Fruit fly (Drosophila melanogaster) whole organism, embryonic: ENCODE results near the gene CG17801.
A peak's percentile ranks its signal among the peaks of the same experiment; 100 is the strongest.

ENCODE experiments used
- BEAF-32 ChIP-seq: fragments of 200-800 bp; sonication (Bioruptor generic); optimal IDR thresholded peaks from 3 replicates; lab custom pipeline; 2017; ENCODE audit warnings: missing biosample characterization, missing genetic modification characterization, mild to moderate bottlenecking, moderate library complexity, missing genetic modification reagents
- CG10321 ChIP-seq: fragments of 200-800 bp; sonication (Bioruptor generic); IDR thresholded peaks from 2 replicates; pipeline ENCODE4 v1.3.6; 2022; ENCODE audit warnings: missing biosample characterization, missing genetic modification characterization
- CG12104 ChIP-seq: fragments of 200-800 bp; sonication (Bioruptor generic); optimal IDR thresholded peaks from 3 replicates; lab custom pipeline; 2016; ENCODE audit warnings: missing biosample characterization, missing genetic modification characterization
- CG12155 ChIP-seq: fragments of 200-800 bp; sonication (Bioruptor generic); optimal IDR thresholded peaks from 3 replicates; lab custom pipeline; 2016; ENCODE audit warnings: missing biosample characterization, missing genetic modification characterization
- CG13894 ChIP-seq: fragments of 200-800 bp; sonication (Bioruptor generic); optimal IDR thresholded peaks from 3 replicates; lab custom pipeline; 2018; ENCODE audit warnings: missing biosample characterization, mild to moderate bottlenecking, missing genetic modification characterization, moderate library complexity
- CG1529 ChIP-seq: fragments of 200-800 bp; sonication (Bioruptor generic); optimal IDR thresholded peaks from 3 replicates; lab custom pipeline; 2018; ENCODE audit warnings: missing biosample characterization, missing genetic modification characterization
- CG15514 ChIP-seq: fragments of 200-800 bp; sonication (Bioruptor generic); optimal IDR thresholded peaks from 3 replicates; lab custom pipeline; 2017; ENCODE audit warnings: missing biosample characterization, missing genetic modification characterization, mild to moderate bottlenecking, moderate library complexity, missing genetic modification reagents
- CG15601 ChIP-seq: fragments of 200-800 bp; sonication (Bioruptor generic); optimal IDR thresholded peaks from 3 replicates; lab custom pipeline; 2019; ENCODE audit warnings: missing biosample characterization, mild to moderate bottlenecking, missing genetic modification characterization, moderate library complexity
- CG1603 ChIP-seq: fragments of 200-800 bp; sonication (Bioruptor generic); optimal IDR thresholded peaks from 2 replicates; lab custom pipeline; 2019; ENCODE audit warnings: missing biosample characterization, mild to moderate bottlenecking, missing genetic modification characterization, moderate library complexity
- CG17361 ChIP-seq: fragments of 200-800 bp; sonication (Bioruptor generic); IDR thresholded peaks from 3 replicates; pipeline ENCODE4 v1.3.6; 2022; ENCODE audit warnings: missing biosample characterization, missing genetic modification characterization
- CG18011 ChIP-seq: fragments of 200-800 bp; sonication (Bioruptor generic); optimal IDR thresholded peaks from 2 replicates; lab custom pipeline; 2017; ENCODE audit warnings: missing biosample characterization, missing genetic modification characterization, mild to moderate bottlenecking, moderate library complexity, missing genotype
- CG1832 ChIP-seq: fragments of 200-800 bp; sonication (Bioruptor generic); optimal IDR thresholded peaks from 2 replicates; lab custom pipeline; 2017; ENCODE audit warnings: missing biosample characterization, mild to moderate bottlenecking, missing genetic modification characterization, inconsistent platforms
- CG18619 ChIP-seq: fragments of 200-800 bp; sonication (Bioruptor generic); optimal IDR thresholded peaks from 3 replicates; lab custom pipeline; 2017; ENCODE audit warnings: missing biosample characterization, mild to moderate bottlenecking, missing genetic modification characterization
- CG18764 ChIP-seq: fragments of 200-800 bp; sonication (Bioruptor generic); optimal IDR thresholded peaks from 3 replicates; lab custom pipeline; 2016; ENCODE audit warnings: missing biosample characterization, missing genetic modification characterization
- CG2116 ChIP-seq: fragments of 200-800 bp; sonication (Bioruptor generic); optimal IDR thresholded peaks from 3 replicates; lab custom pipeline; 2018; ENCODE audit warnings: missing biosample characterization, mild to moderate bottlenecking, missing genetic modification characterization
- CG2712 ChIP-seq: fragments of 200-800 bp; optimal IDR thresholded peaks from 3 replicates; lab custom pipeline; 2019; ENCODE audit warnings: missing biosample characterization, mild to moderate bottlenecking, missing genetic modification characterization, moderate library complexity
- CG2889 ChIP-seq: fragments of 200-800 bp; sonication (Bioruptor generic); IDR thresholded peaks from 3 replicates; pipeline ENCODE4 v1.3.6; 2022; ENCODE audit warnings: missing biosample characterization, missing genetic modification characterization
- CG3065 ChIP-seq: fragments of 200-800 bp; sonication (Bioruptor generic); optimal IDR thresholded peaks from 2 replicates; lab custom pipeline; 2016; ENCODE audit warnings: missing biosample characterization, missing genetic modification characterization
- CG31365 ChIP-seq: fragments of 200-800 bp; sonication (Bioruptor generic); optimal IDR thresholded peaks from 2 replicates; lab custom pipeline; 2018; ENCODE audit warnings: missing biosample characterization, mild to moderate bottlenecking, missing genetic modification characterization
- CG33557 ChIP-seq: fragments of 200-800 bp; sonication (Bioruptor generic); optimal IDR thresholded peaks from 2 replicates; lab custom pipeline; 2019; ENCODE audit warnings: missing biosample characterization, mild to moderate bottlenecking, missing genetic modification characterization, moderate library complexity
- CG3407 ChIP-seq: fragments of 200-800 bp; sonication (Bioruptor generic); optimal IDR thresholded peaks from 2 replicates; lab custom pipeline; 2018; ENCODE audit warnings: missing biosample characterization, mild to moderate bottlenecking, missing genetic modification characterization
- CG34422 ChIP-seq: fragments of 200-800 bp; sonication (Bioruptor generic); IDR thresholded peaks from 3 replicates; pipeline ENCODE4 v1.3.6; 2022; ENCODE audit warnings: missing biosample characterization, missing genetic modification characterization
- CG4360 ChIP-seq: fragments of 200-800 bp; sonication (Bioruptor generic); IDR thresholded peaks from 2 replicates; pipeline ENCODE4 v1.3.6; 2022; ENCODE audit warnings: missing biosample characterization, missing genetic modification characterization
- CG5180 ChIP-seq: fragments of 200-800 bp; sonication (Bioruptor generic); optimal IDR thresholded peaks from 3 replicates; lab custom pipeline; 2017; ENCODE audit warnings: missing biosample characterization, missing genetic modification characterization, mild to moderate bottlenecking, moderate library complexity, missing genetic modification reagents
- CG7963 ChIP-seq: fragments of 200-800 bp; sonication (Bioruptor generic); IDR thresholded peaks from 3 replicates; pipeline ENCODE4 v1.3.6; 2022; ENCODE audit warnings: missing biosample characterization, missing genetic modification characterization; ENCODE audit not compliant: partially characterized antibody
- CG8290 ChIP-seq, 3 experiments: fragments of 200-800 bp; sonication (Bioruptor generic); optimal IDR thresholded peaks; 2 replicates each; lab custom pipeline; 2016 to 2019; ENCODE audit warnings: missing biosample characterization in 3 of 3, missing genetic modification characterization in 3 of 3, mild to moderate bottlenecking in 2 of 3, moderate library complexity in 1 of 3
- CG8359 ChIP-seq: fragments of 200-800 bp; sonication (Bioruptor generic); optimal IDR thresholded peaks from 2 replicates; lab custom pipeline; 2017; ENCODE audit warnings: missing biosample characterization, mild to moderate bottlenecking, missing genetic modification characterization, borderline replicate concordance
- CTCF ChIP-seq: fragments of 200-800 bp; sonication (Bioruptor generic); optimal IDR thresholded peaks from 2 replicates; lab custom pipeline; 2017; ENCODE audit warnings: missing biosample characterization, mild to moderate bottlenecking, missing genetic modification characterization, moderate library complexity
- HHEX ChIP-seq: fragments of 200-800 bp; sonication (Bioruptor generic); optimal IDR thresholded peaks from 3 replicates; lab custom pipeline; 2017; ENCODE audit warnings: missing biosample characterization, mild to moderate bottlenecking, missing genetic modification characterization, missing genetic modification reagents
- Jarid2 ChIP-seq: fragments of 200-800 bp; sonication (Bioruptor generic); optimal IDR thresholded peaks from 3 replicates; lab custom pipeline; 2017; ENCODE audit warnings: mild to moderate bottlenecking, missing biosample characterization, missing genetic modification reagents, missing genetic modification characterization
- NfI ChIP-seq: fragments of 200-800 bp; sonication (Bioruptor generic); optimal IDR thresholded peaks from 3 replicates; lab custom pipeline; 2018; ENCODE audit warnings: missing biosample characterization, mild to moderate bottlenecking, missing genetic modification characterization, moderate library complexity
- Rfx ChIP-seq: fragments of 200-800 bp; sonication (Bioruptor generic); IDR thresholded peaks from 2 replicates; pipeline ENCODE4 v1.3.6; 2022; ENCODE audit warnings: missing biosample characterization, missing genetic modification characterization
- Sox100B ChIP-seq: fragments of 200-800 bp; sonication (Bioruptor generic); optimal IDR thresholded peaks from 3 replicates; lab custom pipeline; 2018; ENCODE audit warnings: missing biosample characterization, mild to moderate bottlenecking, missing genetic modification characterization
- Sry-β ChIP-seq: fragments of 200-800 bp; sonication (Bioruptor generic); optimal IDR thresholded peaks from 2 replicates; lab custom pipeline; 2018; ENCODE audit warnings: missing biosample characterization, mild to moderate bottlenecking, missing genetic modification characterization, moderate library complexity
- Xrp1 ChIP-seq: fragments of 200-800 bp; sonication (Bioruptor generic); IDR thresholded peaks from 2 replicates; pipeline ENCODE4 v1.3.6; 2022; ENCODE audit warnings: missing biosample characterization, missing genetic modification characterization
- amos ChIP-seq: fragments of 200-800 bp; sonication (Bioruptor generic); IDR thresholded peaks from 2 replicates; pipeline ENCODE4 v1.3.6; 2022; ENCODE audit warnings: missing biosample characterization, missing genetic modification characterization; ENCODE audit not compliant: partially characterized antibody
- ase ChIP-seq: fragments of 200-800 bp; sonication (Bioruptor generic); IDR thresholded peaks from 3 replicates; pipeline ENCODE4 v1.3.6; 2022; ENCODE audit warnings: missing biosample characterization, missing genetic modification characterization
- bab2 ChIP-seq: fragments of 200-800 bp; sonication (Bioruptor generic); optimal IDR thresholded peaks from 2 replicates; lab custom pipeline; 2016; ENCODE audit warnings: missing biosample characterization, missing genetic modification characterization
- croc ChIP-seq: fragments of 200-800 bp; sonication (Bioruptor generic); conservative IDR thresholded peaks from 3 replicates; pipeline ENCODE4 v1.3.6; 2022; ENCODE audit warnings: missing biosample characterization, missing genetic modification characterization
- ewg ChIP-seq: fragments of 200-800 bp; sonication (Bioruptor generic); optimal IDR thresholded peaks from 3 replicates; lab custom pipeline; 2017; ENCODE audit warnings: mild to moderate bottlenecking, missing biosample characterization, missing genetic modification reagents, missing genetic modification characterization
- fd64A ChIP-seq: fragments of 200-800 bp; sonication (Bioruptor generic); optimal IDR thresholded peaks from 3 replicates; lab custom pipeline; 2018; ENCODE audit warnings: missing biosample characterization, mild to moderate bottlenecking, missing genetic modification characterization
- gt ChIP-seq: fragments of 200-800 bp; sonication (Bioruptor generic); IDR thresholded peaks from 2 replicates; pipeline ENCODE4 v1.3.6; 2022; ENCODE audit warnings: missing biosample characterization, missing genetic modification characterization
- ind ChIP-seq: fragments of 200-800 bp; sonication (Bioruptor generic); optimal IDR thresholded peaks from 3 replicates; lab custom pipeline; 2016; ENCODE audit warnings: missing biosample characterization, missing genetic modification characterization
- nom ChIP-seq: fragments of 200-800 bp; sonication (Bioruptor generic); optimal IDR thresholded peaks from 2 replicates; lab custom pipeline; 2017; ENCODE audit warnings: missing biosample characterization, missing genetic modification characterization, mild to moderate bottlenecking, moderate library complexity, missing genetic modification reagents
- onecut ChIP-seq: fragments of 200-800 bp; sonication (Bioruptor generic); IDR thresholded peaks from 2 replicates; pipeline ENCODE4 v1.3.6; 2022; ENCODE audit warnings: missing biosample characterization, missing genetic modification characterization
- run ChIP-seq: fragments of 200-800 bp; sonication (Bioruptor generic); optimal IDR thresholded peaks from 3 replicates; lab custom pipeline; 2018; ENCODE audit warnings: missing biosample characterization, mild to moderate bottlenecking, missing genetic modification characterization
- sens ChIP-seq: fragments of 200-800 bp; sonication (Bioruptor generic); peaks from one replicate; lab custom pipeline; 2016; ENCODE audit warnings: missing biosample characterization, missing genetic modification characterization
- tll ChIP-seq, 2 experiments: fragments of 200-800 bp in 1 of 2; fragments of >200 bp in 1 of 2; sonication (Bioruptor generic) in 1 of 2; optimal IDR thresholded peaks; 2 replicates each; lab custom pipeline; 2017 to 2019; ENCODE audit warnings: missing biosample characterization in 2 of 2, missing genetic modification characterization in 2 of 2, mild to moderate bottlenecking in 1 of 2, moderate library complexity in 1 of 2
- vfl ChIP-seq: fragments of 200-800 bp; sonication (Bioruptor generic); optimal IDR thresholded peaks from 2 replicates; lab custom pipeline; 2016; ENCODE audit warnings: missing biosample characterization, missing genetic modification characterization
- wek ChIP-seq: fragments of 200-800 bp; sonication (Bioruptor generic); optimal IDR thresholded peaks from 3 replicates; lab custom pipeline; 2018; ENCODE audit warnings: missing biosample characterization, mild to moderate bottlenecking, missing genetic modification characterization, moderate library complexity

CG17801 gene

DNA sequence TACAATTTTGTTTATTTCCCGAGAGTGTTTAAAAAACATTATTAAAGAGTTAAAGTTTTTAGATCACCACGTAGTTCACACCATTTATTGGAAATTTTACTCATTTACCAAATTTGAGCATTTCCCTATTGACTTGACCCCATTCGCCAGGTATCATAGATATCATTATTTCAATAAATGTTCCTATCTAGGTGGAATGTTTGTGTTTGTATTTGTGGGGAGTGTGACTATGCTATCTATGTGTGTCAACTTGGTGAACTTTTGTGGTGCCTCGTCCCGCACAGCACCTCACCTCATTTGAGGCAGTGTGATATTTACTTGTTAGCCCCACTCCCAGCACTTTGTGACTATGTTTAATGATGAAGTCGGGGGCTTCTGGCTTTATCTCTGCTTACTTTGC lies 21.8 kb upstream of the CG17801 start (continued):
- peak; percentile 60 for TF ChIP-seq CG1529 (GFP tag; lab: Kevin White, UChicago)
- no peak for TF ChIP-seq CG2889 (GFP tag; lab: Robert Waterston, UW)
- no peak for TF ChIP-seq CG7963
- no peak for TF ChIP-seq tll (GFP tag; optimal IDR thresholded peaks at IDR 0.05; lab: Kevin White, UChicago)
- TF ChIP-seq CG4360 (GFP tag; lab: Robert Waterston, UW): no peak
- TF ChIP-seq bab2 (GFP tag; lab: Kevin White, UChicago): no peak
- no peak for TF ChIP-seq croc (GFP tag; lab: Robert Waterston, UW)
- TF ChIP-seq CG2116 (GFP tag; lab: Kevin White, UChicago): peak; percentile 10
- TF ChIP-seq CTCF (GFP tag; lab: Kevin White, UChicago): no peak
- no peak for TF ChIP-seq NfI (GFP tag; lab: Kevin White, UChicago)
- no peak for TF ChIP-seq CG18764
- no peak for TF ChIP-seq nom
- TF ChIP-seq vfl (GFP tag; lab: Kevin White, UChicago): no peak
- no peak for TF ChIP-seq CG10321 (GFP tag; lab: Robert Waterston, UW)
- no peak for TF ChIP-seq Rfx
- TF ChIP-seq Xrp1 (GFP tag; lab: Robert Waterston, UW): peak; percentile 50
- TF ChIP-seq HHEX (GFP tag; lab: Kevin White, UChicago): peak; percentile 10
- TF ChIP-seq CG5180: peak; percentile 47
- peak; percentile 51 for TF ChIP-seq CG3407 (GFP tag; lab: Kevin White, UChicago)
- TF ChIP-seq run (tag; lab: Kevin White, UChicago): no peak
- no peak for TF ChIP-seq CG12155 (GFP tag; lab: Kevin White, UChicago)
- TF ChIP-seq CG2712 (tag; lab: Kevin White, UChicago): peak; percentile 16
- TF ChIP-seq CG18011 (GFP tag; lab: Kevin White, UChicago): no peak
- peak; percentile 18 for TF ChIP-seq Sry-β (GFP tag; lab: Kevin White, UChicago)
- no peak for TF ChIP-seq ase (GFP tag; lab: Robert Waterston, UW)
- no peak for TF ChIP-seq CG8290 (GFP tag; optimal IDR thresholded peaks at IDR 0.05; lab: Kevin White, UChicago)
- peak in 1 of 2 experiments; percentile 34 for TF ChIP-seq CG8290 (tag; optimal IDR thresholded peaks at IDR 0.05; lab: Kevin White, UChicago)
- no peak for TF ChIP-seq CG15514 (GFP tag; lab: Kevin White, UChicago)
- peak; percentile 57 for TF ChIP-seq CG15601 (tag; lab: Kevin White, UChicago)
- TF ChIP-seq CG13894 (tag; lab: Kevin White, UChicago): no peak
- TF ChIP-seq CG12104 (GFP tag; lab: Kevin White, UChicago): no peak
- peak; percentile 66 for TF ChIP-seq wek (GFP tag; lab: Kevin White, UChicago)
- peak; percentile 74 for TF ChIP-seq sens (GFP tag; lab: Kevin White, UChicago)
- TF ChIP-seq CG17361: no peak
- peak; percentile 19 for TF ChIP-seq CG18619 (GFP tag; lab: Kevin White, UChicago)
- no peak for TF ChIP-seq ewg (GFP tag; lab: Kevin White, UChicago)
- no peak for TF ChIP-seq CG3065 (GFP tag; lab: Kevin White, UChicago)
- TF ChIP-seq BEAF-32 (GFP tag; lab: Kevin White, UChicago): no peak
- no peak for TF ChIP-seq Jarid2 (GFP tag; lab: Kevin White, UChicago)
- TF ChIP-seq gt: no peak
- no peak for TF ChIP-seq amos (GFP tag; lab: Robert Waterston, UW)
- TF ChIP-seq Sox100B (GFP tag; lab: Kevin White, UChicago): peak; percentile 6
- TF ChIP-seq fd64A: peak; percentile 82
- 0 out of 3 replicates have a peak, but pooled peaks have one; percentile 15 for TF ChIP-seq CG34422 (GFP tag; lab: Robert Waterston, UW)
- TF ChIP-seq CG31365: peak; percentile 28
- peak; percentile 46 for TF ChIP-seq CG1603 (tag; lab: Kevin White, UChicago)
- no peak for TF ChIP-seq ind (GFP tag; lab: Kevin White, UChicago)
- no peak for TF ChIP-seq CG1832 (GFP tag; lab: Kevin White, UChicago)
- TF ChIP-seq onecut (GFP tag; lab: Robert Waterston, UW): peak; percentile 44
- TF ChIP-seq CG8359 (GFP tag; lab: Kevin White, UChicago): peak; percentile 51
- TF ChIP-seq CG33557 (GFP tag; lab: Kevin White, UChicago): peak; percentile 62
